Worm (Caenorhabditis elegans) whole organism, L1 larva: ENCODE data around the gene F01D5.1.
A peak's percentile ranks its signal among the peaks of the same experiment; 100 is the strongest.

Experiments
- C04F5.9 ChIP-seq: sonication (generic microtip); optimal IDR thresholded peaks from 2 replicates; lab custom pipeline; 2016; ENCODE audit warnings: missing genetic modification characterization, missing compliant biosample characterization
- aha-1 ChIP-seq: fragments of 150-350 bp; optimal IDR thresholded peaks from 2 replicates; lab custom pipeline; 2014; ENCODE audit warnings: missing biosample characterization, missing genetic modification characterization
- ama-1 ChIP-seq: fragments of 150-350 bp; optimal IDR thresholded peaks from 2 replicates; lab custom pipeline; 2014
- blmp-1 ChIP-seq: fragments of 150-350 bp; optimal IDR thresholded peaks from 2 replicates; lab custom pipeline; 2014; ENCODE audit warnings: missing biosample characterization, missing genetic modification characterization
- ceh-90 ChIP-seq: sonication (generic microtip); optimal IDR thresholded peaks from 2 replicates; lab custom pipeline; 2016; ENCODE audit warnings: missing genetic modification characterization, missing compliant biosample characterization
- ces-1 ChIP-seq: fragments of 150-350 bp; optimal IDR thresholded peaks from 2 replicates; lab custom pipeline; 2014; ENCODE audit warnings: missing biosample characterization, missing genetic modification reagents, missing genetic modification characterization
- dpl-1 ChIP-seq, 3 experiments: fragments of 150-350 bp in 2 of 3; sonication (generic microtip) in 1 of 3; optimal IDR thresholded peaks; 2 replicates each; lab custom pipeline; 2014 to 2017; ENCODE audit warnings: missing biosample characterization in 3 of 3, missing genetic modification characterization in 3 of 3, missing genetic modification reagents in 3 of 3
- efl-1 ChIP-seq, 4 experiments: fragments of 150-350 bp; optimal IDR thresholded peaks in 3 of 4; peaks in 1 of 4; 1 replicate in 1 of 4; 2 replicates in 3 of 4; lab custom pipeline; 2014; ENCODE audit warnings: missing biosample characterization in 2 of 4, missing genetic modification characterization in 2 of 4, missing genetic modification reagents in 2 of 4
- efl-3 ChIP-seq: fragments of 200-800 bp; sonication (Bioruptor generic); optimal IDR thresholded peaks from 2 replicates; lab custom pipeline; 2018; ENCODE audit warnings: mild to moderate bottlenecking, missing genetic modification characterization, missing compliant biosample characterization
- egl-27 ChIP-seq, 2 experiments: fragments of 150-350 bp in 1 of 2; sonication (generic microtip); optimal IDR thresholded peaks; 3 replicates each; lab custom pipeline; 2017 to 2018; ENCODE audit warnings: missing biosample characterization in 2 of 2, missing genetic modification characterization in 2 of 2, missing genetic modification reagents in 2 of 2
- elt-2 ChIP-seq: sonication (generic microtip); optimal IDR thresholded peaks from 2 replicates; lab custom pipeline; 2016; ENCODE audit warnings: missing genetic modification characterization, mild to moderate bottlenecking, inconsistent platforms, missing compliant biosample characterization, missing genetic modification reagents
- ets-5 ChIP-seq: fragments of 200-800 bp; sonication (Bioruptor generic); IDR thresholded peaks from 2 replicates; pipeline ENCODE4 v1.3.6; 2022; ENCODE audit warnings: missing genetic modification characterization, missing compliant biosample characterization
- fkh-10 ChIP-seq: sonication (generic microtip); optimal IDR thresholded peaks from 2 replicates; lab custom pipeline; 2017; ENCODE audit warnings: missing biosample characterization, missing genetic modification reagents, missing genetic modification characterization
- irx-1 ChIP-seq: sonication (generic microtip); optimal IDR thresholded peaks from 2 replicates; lab custom pipeline; 2016; ENCODE audit warnings: missing genetic modification characterization, missing compliant biosample characterization
- lin-15B ChIP-seq: fragments of 150-350 bp; sonication (generic microtip); optimal IDR thresholded peaks from 3 replicates; lab custom pipeline; 2014; ENCODE audit warnings: missing biosample characterization, missing genetic modification characterization
- lin-35 ChIP-seq, 2 experiments: fragments of 150-350 bp; optimal IDR thresholded peaks; 2 replicates each; lab custom pipeline; 2014; ENCODE audit warnings: missing biosample characterization in 2 of 2, missing genetic modification characterization in 2 of 2, missing genetic modification reagents in 2 of 2
- mep-1 ChIP-seq: fragments of 150-350 bp; optimal IDR thresholded peaks from 2 replicates; lab custom pipeline; 2014; ENCODE audit warnings: missing biosample characterization, missing genetic modification characterization
- nhr-237 ChIP-seq: fragments of 150-350 bp; optimal IDR thresholded peaks from 2 replicates; lab custom pipeline; 2014; ENCODE audit warnings: missing biosample characterization, missing genetic modification characterization
- nhr-47 ChIP-seq: sonication (generic microtip); optimal IDR thresholded peaks from 2 replicates; lab custom pipeline; 2016; ENCODE audit warnings: mild to moderate bottlenecking, missing genetic modification characterization, moderate library complexity, missing compliant biosample characterization
- nhr-77 ChIP-seq: fragments of 150-350 bp; optimal IDR thresholded peaks from 2 replicates; lab custom pipeline; 2014; ENCODE audit warnings: missing biosample characterization, missing genetic modification characterization
- pqm-1 ChIP-seq: sonication (generic microtip); optimal IDR thresholded peaks from 3 replicates; lab custom pipeline; 2017; ENCODE audit warnings: missing biosample characterization, missing genetic modification characterization
- rnt-1 ChIP-seq: sonication (generic microtip); optimal IDR thresholded peaks from 2 replicates; lab custom pipeline; 2016; ENCODE audit warnings: mild to moderate bottlenecking, missing genetic modification characterization, moderate library complexity, missing compliant biosample characterization
- snpc-4 ChIP-seq: fragments of 150-350 bp; optimal IDR thresholded peaks from 2 replicates; lab custom pipeline; 2014; ENCODE audit warnings: missing biosample characterization, missing genetic modification characterization
- tlp-1 ChIP-seq: fragments of 150-350 bp; optimal IDR thresholded peaks from 2 replicates; lab custom pipeline; 2014; ENCODE audit warnings: missing biosample characterization, missing genetic modification characterization
- unc-62 ChIP-seq: fragments of 150-350 bp; optimal IDR thresholded peaks from 2 replicates; lab custom pipeline; 2014; ENCODE audit warnings: missing biosample characterization, missing genetic modification reagents, missing genetic modification characterization
- unc-98 ChIP-seq: fragments of 200-800 bp; sonication (Bioruptor generic); IDR thresholded peaks from 2 replicates; pipeline ENCODE4 v1.3.6; 2022; ENCODE audit warnings: missing genetic modification characterization, missing compliant biosample characterization
- vab-15 ChIP-seq: sonication (generic microtip); optimal IDR thresholded peaks from 2 replicates; lab custom pipeline; 2017; ENCODE audit warnings: missing genotype, mild to moderate bottlenecking, missing genetic modification characterization, missing compliant biosample characterization
- xbp-1 ChIP-seq: sonication (generic microtip); optimal IDR thresholded peaks from 2 replicates; lab custom pipeline; 2016; ENCODE audit warnings: missing genetic modification characterization, missing compliant biosample characterization

F01D5.1 gene

DNA sequence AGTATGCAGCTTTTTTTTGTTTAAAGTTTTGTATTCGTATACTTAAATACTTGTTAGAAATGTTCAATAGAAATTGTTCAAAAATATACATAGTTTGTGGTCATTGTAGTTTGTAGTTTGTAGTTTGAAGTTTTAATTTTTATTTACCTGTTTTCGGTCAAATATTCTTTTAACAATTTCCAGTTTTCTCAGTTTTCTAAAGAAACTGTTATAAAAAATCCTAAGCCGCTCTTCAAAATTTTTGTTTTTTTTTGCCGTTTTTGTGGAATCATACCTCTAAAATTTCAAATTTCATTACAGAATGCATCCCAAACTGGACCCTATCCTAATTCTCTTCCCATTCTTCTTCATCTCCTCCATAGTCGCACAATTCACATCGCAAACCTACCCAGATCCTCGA lies 8.8 kb upstream of the F01D5.1 start, which contains the start of gene F01D5.6:
TSS of gene F01D5.6 (plus strand) at position 301 of the 400 bp plus-strand sequence.
- TF ChIP-seq nhr-47 (tag; lab: Kevin White, UChicago) (no peak), ceh-90 (tag; lab: Kevin White, UChicago) (no peak), efl-3 (GFP tag; lab: Kevin White, UChicago) (no peak), egl-27 (tag; optimal IDR thresholded peaks at IDR 0.05; lab: Kevin White, UChicago) (no peak), ama-1 (no peak), nhr-77 (tag; lab: Kevin White, UChicago) (no peak), vab-15 (tag; lab: Kevin White, UChicago) (no peak), unc-62 (GFP tag; lab: Kevin White, UChicago) (no peak), mep-1 (no peak), efl-1 (optimal IDR thresholded peaks at IDR 0.05; lab: Kevin White, UChicago) (no peak), efl-1 (GFP tag; optimal IDR thresholded peaks at IDR 0.05 in 1 of 2; lab: Kevin White, UChicago) (no peak), unc-98 (no peak), tlp-1 (tag; lab: Kevin White, UChicago) (no peak)
- TF ChIP-seq, all 84 proteins: peak for 0

DNA sequence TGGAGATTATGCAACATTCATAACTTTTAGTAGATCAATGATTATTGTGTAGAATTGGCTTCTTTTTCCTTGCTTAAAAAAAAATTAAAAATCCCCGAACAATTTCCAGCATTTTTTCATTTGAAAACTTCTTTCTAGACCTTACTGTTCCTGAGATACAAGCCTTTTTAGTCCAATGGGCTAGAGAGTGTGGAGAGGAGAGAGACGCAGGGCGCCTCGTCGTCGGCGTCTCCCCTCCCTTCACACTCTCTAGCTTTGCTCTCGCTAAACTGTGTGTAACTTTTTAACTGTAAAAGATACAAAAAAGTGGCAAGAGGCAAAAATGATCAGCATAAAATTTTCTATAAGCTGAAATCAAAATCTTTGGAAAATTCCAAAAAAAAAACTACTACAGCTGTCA lies 7.8 kb upstream of the F01D5.1 start:
- TF ChIP-seq efl-1 (optimal IDR thresholded peaks at IDR 0.05; lab: Kevin White, UChicago) (no peak), efl-1 (GFP tag; optimal IDR thresholded peaks at IDR 0.05 in 1 of 2; lab: Kevin White, UChicago) (peak in 1 of 2 experiments; percentile 75), lin-35 (GFP tag; optimal IDR thresholded peaks at IDR 0.05; lab: Kevin White, UChicago) (no peak)

DNA sequence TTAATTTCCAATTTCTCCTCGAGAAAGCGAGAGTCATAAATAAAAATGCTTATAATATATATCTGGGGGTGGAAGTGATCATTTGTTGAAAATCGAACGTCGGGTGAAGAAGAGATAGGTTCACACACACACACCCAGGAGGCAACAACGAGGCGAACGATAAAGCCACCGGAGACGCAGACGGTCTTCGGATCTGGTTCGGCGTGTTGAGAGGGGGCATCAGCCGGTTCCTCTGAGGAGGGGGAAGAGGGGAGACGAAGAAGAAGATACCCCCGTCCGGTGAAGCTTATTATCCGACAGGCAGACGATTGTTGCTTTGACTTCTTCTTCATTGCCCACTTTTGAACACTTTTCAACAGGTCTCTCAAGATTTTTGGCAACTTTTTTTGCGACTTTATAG lies 7.4 kb upstream of the F01D5.1 start:
- TF ChIP-seq xbp-1 (tag; lab: Kevin White, UChicago) (no peak), blmp-1 (tag; lab: Kevin White, UChicago) (peak; percentile 44)

DNA sequence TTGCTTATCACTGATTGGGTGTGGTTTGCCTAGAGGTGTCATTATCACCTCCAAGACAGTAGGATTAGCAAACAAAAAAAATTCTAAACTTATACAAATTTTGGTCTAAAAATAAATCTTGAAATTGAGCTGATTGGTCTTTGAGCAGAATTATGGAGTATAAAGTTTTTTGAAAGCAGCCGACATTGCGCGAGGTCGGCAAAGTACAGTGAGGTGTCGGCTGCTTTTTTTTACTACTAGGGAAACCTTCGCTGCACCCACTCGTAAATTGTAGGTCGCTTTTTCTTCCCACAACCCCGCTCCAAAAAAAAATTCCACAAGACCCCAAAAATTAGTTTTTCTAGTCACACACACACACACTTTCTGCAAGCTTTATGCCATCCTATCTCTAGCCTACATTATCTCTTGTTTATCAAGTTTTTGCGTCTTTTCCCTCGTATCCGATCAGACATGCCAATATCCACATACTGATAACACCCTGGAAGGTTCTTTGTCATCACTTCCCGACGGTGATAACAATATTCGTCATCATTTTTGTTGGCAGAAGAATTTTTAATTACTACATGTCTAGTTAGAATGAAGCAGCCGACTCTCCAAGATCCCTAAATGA lies 6.5 kb upstream of the F01D5.1 start:
- TF ChIP-seq efl-1 (optimal IDR thresholded peaks at IDR 0.05; lab: Kevin White, UChicago) (no peak), efl-1 (GFP tag; optimal IDR thresholded peaks at IDR 0.05 in 1 of 2; lab: Kevin White, UChicago) (peak in 1 of 2 experiments; percentile 74), snpc-4 (peak; percentile 76), fkh-10 (GFP tag; lab: Kevin White, UChicago) (no peak), blmp-1 (tag; lab: Kevin White, UChicago) (peak; percentile 15)

DNA sequence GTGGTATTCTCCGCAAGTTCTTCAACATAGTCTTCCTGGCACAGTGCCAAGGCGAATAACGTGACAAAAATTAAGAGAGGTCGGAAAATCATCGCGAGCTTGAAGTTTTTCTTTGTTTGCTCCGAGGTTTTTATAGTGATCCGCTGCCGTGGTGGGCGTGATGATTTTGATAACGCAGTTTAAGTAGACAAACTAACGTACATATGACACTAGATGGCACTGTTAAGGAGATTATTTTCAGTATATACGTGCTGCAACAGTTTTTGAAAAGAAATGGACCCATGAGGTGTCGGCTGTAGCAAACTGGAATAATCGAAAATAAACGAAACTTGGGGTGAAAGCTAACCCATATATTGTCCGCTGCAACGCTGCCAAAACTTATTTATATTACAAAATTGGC lies 4.8 kb upstream of the F01D5.1 start, which contains the start of gene F01D5.5:
TSS of gene F01D5.5 (minus strand) at position 101 of the 400 bp plus-strand sequence.
- TF ChIP-seq elt-2: peak; percentile 55
- no peak for TF ChIP-seq lin-15B

DNA sequence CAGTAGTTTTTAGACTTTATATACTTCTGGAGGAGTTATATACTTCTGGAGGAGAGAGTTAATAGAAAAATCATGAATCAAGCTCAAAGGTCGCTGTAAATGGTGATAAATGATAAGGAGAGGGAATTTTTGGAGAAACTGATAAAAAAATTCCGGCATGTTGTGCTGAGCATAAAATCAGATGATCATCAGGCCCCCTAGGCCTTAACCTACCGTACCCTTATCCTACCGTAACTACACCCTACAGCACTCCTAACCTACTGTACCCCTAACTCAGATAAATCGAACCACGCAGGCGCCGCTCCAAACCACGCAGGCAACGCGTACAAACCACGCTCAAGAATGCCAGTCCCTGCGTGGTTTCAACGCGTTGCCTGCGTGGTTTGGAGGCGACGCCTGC lies 2.7 kb upstream of the F01D5.1 start, which contains the start of gene F01D5.3:
TSS of gene F01D5.3 (minus strand) at position 101 of the 400 bp plus-strand sequence.
- peak; percentile 21 for TF ChIP-seq elt-2
- TF ChIP-seq, all 84 proteins: peak for 1; not testable (repeated sequence) for 83

DNA sequence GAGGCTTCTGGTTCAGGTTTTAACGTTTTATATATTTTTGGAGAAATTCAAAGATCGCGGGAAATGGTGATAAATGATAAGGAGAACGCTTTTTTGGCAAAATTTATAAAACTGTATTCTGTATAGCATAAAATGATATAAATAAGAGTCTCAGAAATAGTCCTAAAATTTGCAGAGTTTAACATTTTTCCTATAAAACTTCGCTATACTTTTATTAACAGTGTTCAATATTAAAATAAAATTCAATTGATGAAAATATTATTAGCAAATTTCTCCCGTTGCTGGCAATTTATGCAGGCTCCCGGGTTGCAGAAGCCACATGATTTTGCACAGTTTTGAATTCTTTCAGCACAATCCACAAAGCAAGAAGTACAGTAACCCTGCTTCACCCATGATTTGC lies 1.6 kb upstream of the F01D5.1 start, which contains the start of gene F01D5.2:
TSS of gene F01D5.2 (minus strand) at position 101 of the 400 bp plus-strand sequence.
- TF ChIP-seq aha-1: no peak
- TF ChIP-seq ces-1 (GFP tag; lab: Kevin White, UChicago): no peak
- TF ChIP-seq efl-1 (optimal IDR thresholded peaks at IDR 0.05; lab: Kevin White, UChicago): no peak
- TF ChIP-seq efl-1 (GFP tag; optimal IDR thresholded peaks at IDR 0.05 in 1 of 2; lab: Kevin White, UChicago): no peak
- TF ChIP-seq ets-5 (GFP tag; lab: Robert Waterston, UW): no peak
- TF ChIP-seq dpl-1 (GFP tag; optimal IDR thresholded peaks at IDR 0.05; lab: Kevin White, UChicago): no peak
- no peak for TF ChIP-seq nhr-237 (tag; lab: Kevin White, UChicago)
- TF ChIP-seq pqm-1 (tag; lab: Kevin White, UChicago): no peak
- no peak for TF ChIP-seq C04F5.9
- no peak for TF ChIP-seq rnt-1
- no peak for TF ChIP-seq irx-1 (tag; lab: Kevin White, UChicago)
